Worm (Caenorhabditis elegans): ENCODE results near the gene srbc-84.

DNA sequence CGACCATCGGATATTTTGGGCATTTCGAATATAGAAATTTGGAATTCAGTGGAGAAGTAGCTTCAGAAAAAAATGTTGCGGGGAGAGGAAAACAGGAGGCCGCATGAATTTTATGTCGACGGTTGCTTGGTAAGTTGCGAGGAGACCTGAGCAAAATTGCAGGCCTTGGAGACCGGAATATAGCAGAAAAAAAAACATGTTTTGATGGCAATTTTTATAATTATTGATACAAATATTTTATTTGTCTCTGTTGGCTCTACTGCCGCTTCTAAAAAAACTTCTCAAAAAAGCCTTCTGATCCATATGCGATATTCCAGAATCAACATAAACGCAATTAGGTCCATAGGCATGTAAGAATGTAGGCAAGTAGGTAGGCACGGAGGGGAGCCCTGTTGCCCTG lies 23.4 kb upstream of the srbc-84 start, which contains the start of gene pacl-1:
- TF ChIP-seq nhr-23 (tag; optimal IDR thresholded peaks at IDR 0.05) (no peak), unc-39 (tag; optimal IDR thresholded peaks at IDR 0.05) (no peak), pqm-1 (tag; optimal IDR thresholded peaks at IDR 0.05) (no peak), nhr-237 (tag; optimal IDR thresholded peaks at IDR 0.05) (no peak), ZK546.5 (tag; optimal IDR thresholded peaks at IDR 0.05) (no peak), nhr-11 (tag; optimal IDR thresholded peaks at IDR 0.05) (no peak), ceh-82 (tag; optimal IDR thresholded peaks at IDR 0.05) (no peak), elt-2 (tag; optimal IDR thresholded peaks at IDR 0.05) (no peak), nhr-25 (tag; optimal IDR thresholded peaks at IDR 0.05) (no peak), ceh-9 (tag; optimal IDR thresholded peaks at IDR 0.05) (no peak), unc-62 (GFP tag; optimal IDR thresholded peaks at IDR 0.05) (no peak)
